Fruit fly (Drosophila melanogaster) whole organism, pupa: ENCODE measurements around the gene CG11158.

Experiments used
- CG10348 ChIP-seq: fragments of 200-800 bp; sonication (Bioruptor generic); IDR thresholded peaks from 2 replicates; pipeline ENCODE4 v1.3.6; 2022; ENCODE audit warnings: missing biosample characterization, missing genetic modification characterization
- CG12605 ChIP-seq: fragments of 200-800 bp; sonication (Bioruptor generic); IDR thresholded peaks from 2 replicates; pipeline ENCODE4 v1.3.6; 2022; ENCODE audit warnings: missing biosample characterization, missing genetic modification characterization
- CG34367 ChIP-seq: fragments of 200-800 bp; sonication (Bioruptor generic); optimal IDR thresholded peaks from 2 replicates; lab custom pipeline; 2018; ENCODE audit warnings: missing biosample characterization, mild to moderate bottlenecking, missing genetic modification characterization
- CG4496 ChIP-seq: fragments of 200-800 bp; sonication (Bioruptor generic); IDR thresholded peaks from 3 replicates; pipeline ENCODE4 v1.3.6; 2022; ENCODE audit warnings: missing biosample characterization, missing genetic modification characterization
- CG8301 ChIP-seq: fragments of 200-800 bp; sonication (Bioruptor generic); optimal IDR thresholded peaks from 2 replicates; lab custom pipeline; 2018; ENCODE audit warnings: missing biosample characterization, mild to moderate bottlenecking, missing genetic modification characterization
- EcR ChIP-seq: fragments of 200-800 bp; sonication (Bioruptor generic); optimal IDR thresholded peaks from 3 replicates; lab custom pipeline; 2019; ENCODE audit warnings: missing biosample characterization, missing genetic modification characterization, mild to moderate bottlenecking, moderate library complexity, missing genetic modification reagents
- Pif1A ChIP-seq: fragments of 200-800 bp; sonication (Bioruptor generic); optimal IDR thresholded peaks from 3 replicates; lab custom pipeline; 2016; ENCODE audit warnings: missing biosample characterization, missing genetic modification characterization

dm6 chrX:13634254-13634999, 48.3 kb upstream of the CG11158 start:
- TF ChIP-seq EcR (GFP tag; lab: Kevin White, UChicago) (peak; percentile 10), CG34367 (no peak), CG10348 (GFP tag; lab: Robert Waterston, UW) (no peak), CG12605 (GFP tag; lab: Robert Waterston, UW) (no peak), Pif1A (peak; percentile 34), CG4496 (GFP tag; lab: Robert Waterston, UW) (0 out of 3 replicates have a peak, but pooled peaks have one; percentile 24), CG8301 (peak; percentile 0)
